Fruit fly (Drosophila melanogaster) whole organism, embryonic: ENCODE measurements around the gene CG5938.
A peak's percentile ranks its signal among the peaks of the same experiment; 100 is the strongest.

Source experiments
- CG10431 ChIP-seq: fragments of 200-800 bp; sonication (Bioruptor generic); optimal IDR thresholded peaks from 3 replicates; lab custom pipeline; 2018; ENCODE audit warnings: missing biosample characterization, mild to moderate bottlenecking, missing genetic modification characterization
- CG11456 ChIP-seq: fragments of 200-800 bp; sonication (Bioruptor generic); IDR thresholded peaks from 3 replicates; pipeline ENCODE4 v1.3.6; 2022; ENCODE audit warnings: missing biosample characterization, missing genetic modification characterization
- CG12155 ChIP-seq: fragments of 200-800 bp; sonication (Bioruptor generic); optimal IDR thresholded peaks from 3 replicates; lab custom pipeline; 2016; ENCODE audit warnings: missing biosample characterization, missing genetic modification characterization
- CG12942 ChIP-seq: fragments of 200-800 bp; sonication (Bioruptor generic); optimal IDR thresholded peaks from 3 replicates; lab custom pipeline; 2016; ENCODE audit warnings: missing biosample characterization, missing genetic modification characterization
- CG14441 ChIP-seq: fragments of 200-800 bp; sonication (Bioruptor generic); IDR thresholded peaks from 2 replicates; pipeline ENCODE4 v1.3.6; 2022; ENCODE audit warnings: missing biosample characterization, missing genetic modification characterization
- CG15479 ChIP-seq: fragments of 200-800 bp; sonication (Bioruptor generic); optimal IDR thresholded peaks from 3 replicates; lab custom pipeline; 2019; ENCODE audit warnings: missing biosample characterization, mild to moderate bottlenecking, missing genetic modification characterization, moderate library complexity
- CG15696 ChIP-seq: fragments of 200-800 bp; sonication (Bioruptor generic); optimal IDR thresholded peaks from 2 replicates; lab custom pipeline; 2019; ENCODE audit warnings: missing biosample characterization, mild to moderate bottlenecking, missing genetic modification characterization, moderate library complexity
- CG30020 ChIP-seq: fragments of 200-800 bp; optimal IDR thresholded peaks from 2 replicates; lab custom pipeline; 2019; ENCODE audit warnings: missing biosample characterization, mild to moderate bottlenecking, missing genetic modification characterization, moderate library complexity
- CG30403 ChIP-seq: fragments of 200-800 bp; sonication (Bioruptor generic); optimal IDR thresholded peaks from 3 replicates; lab custom pipeline; 2016; ENCODE audit warnings: missing biosample characterization, missing genetic modification characterization
- CG3065 ChIP-seq: fragments of 200-800 bp; sonication (Bioruptor generic); optimal IDR thresholded peaks from 2 replicates; lab custom pipeline; 2016; ENCODE audit warnings: missing biosample characterization, missing genetic modification characterization
- CG3995 ChIP-seq: fragments of 200-800 bp; sonication (Bioruptor generic); optimal IDR thresholded peaks from 3 replicates; lab custom pipeline; 2016; ENCODE audit warnings: missing biosample characterization, missing genetic modification characterization
- CG4617 ChIP-seq: fragments of 200-800 bp; sonication (Bioruptor generic); optimal IDR thresholded peaks from 3 replicates; lab custom pipeline; 2016; ENCODE audit warnings: missing biosample characterization, missing genetic modification characterization, borderline replicate concordance
- CG7357 ChIP-seq: fragments of 200-800 bp; sonication (Bioruptor generic); IDR thresholded peaks from 3 replicates; pipeline ENCODE4 v1.3.6; 2022; ENCODE audit warnings: missing biosample characterization, missing genetic modification characterization
- CG7745 ChIP-seq: fragments of 200-800 bp; sonication (Bioruptor generic); optimal IDR thresholded peaks from 2 replicates; lab custom pipeline; 2018; ENCODE audit warnings: missing biosample characterization, mild to moderate bottlenecking, missing genetic modification characterization, moderate library complexity
- CG7786 ChIP-seq: fragments of 200-800 bp; sonication (Bioruptor generic); optimal IDR thresholded peaks from 2 replicates; lab custom pipeline; 2016; ENCODE audit warnings: missing biosample characterization, missing genetic modification characterization
- CG8478 ChIP-seq: fragments of >200 bp; optimal IDR thresholded peaks from 2 replicates; lab custom pipeline; 2018
- CG8924 ChIP-seq: fragments of 200-800 bp; optimal IDR thresholded peaks from 3 replicates; lab custom pipeline; 2019; ENCODE audit warnings: missing biosample characterization, mild to moderate bottlenecking, missing genetic modification characterization, moderate library complexity
- CG9727 ChIP-seq: fragments of 200-800 bp; sonication (Bioruptor generic); optimal IDR thresholded peaks from 3 replicates; lab custom pipeline; 2017; ENCODE audit warnings: missing biosample characterization, mild to moderate bottlenecking, missing genetic modification characterization
- CG9876 ChIP-seq: fragments of 200-800 bp; sonication (Bioruptor generic); optimal IDR thresholded peaks from 2 replicates; lab custom pipeline; 2016; ENCODE audit warnings: missing biosample characterization, missing genetic modification characterization
- D19A ChIP-seq: fragments of 200-800 bp; optimal IDR thresholded peaks from 3 replicates; lab custom pipeline; 2019; ENCODE audit warnings: missing biosample characterization, mild to moderate bottlenecking, missing genetic modification characterization, moderate library complexity
- HLH4C ChIP-seq: fragments of 200-800 bp; sonication (Bioruptor generic); IDR thresholded peaks from 3 replicates; pipeline ENCODE4 v1.3.6; 2022; ENCODE audit warnings: missing biosample characterization, missing genetic modification characterization; ENCODE audit not compliant: partially characterized antibody
- Kr ChIP-seq: fragments of 200-800 bp; sonication (Bioruptor generic); optimal IDR thresholded peaks from 2 replicates; lab custom pipeline; 2017; ENCODE audit warnings: missing biosample characterization, mild to moderate bottlenecking, missing genetic modification characterization
- MESR4 ChIP-seq: fragments of 200-800 bp; sonication (Bioruptor generic); optimal IDR thresholded peaks from 2 replicates; lab custom pipeline; 2018; ENCODE audit warnings: missing biosample characterization, mild to moderate bottlenecking, missing genetic modification characterization, moderate library complexity
- MTF-1 ChIP-seq: fragments of 200-800 bp; sonication (Bioruptor generic); optimal IDR thresholded peaks from 2 replicates; lab custom pipeline; 2018; ENCODE audit warnings: missing biosample characterization, mild to moderate bottlenecking, missing genetic modification characterization, borderline replicate concordance
- Mad ChIP-seq: fragments of 200-800 bp; sonication (Bioruptor generic); optimal IDR thresholded peaks from 2 replicates; lab custom pipeline; 2016; ENCODE audit warnings: missing biosample characterization, missing genetic modification characterization
- Myb ChIP-seq: fragments of 200-800 bp; sonication (Bioruptor generic); optimal IDR thresholded peaks from 2 replicates; lab custom pipeline; 2016; ENCODE audit warnings: missing biosample characterization, missing genetic modification characterization
- Ravus ChIP-seq: fragments of 200-800 bp; sonication (Bioruptor generic); IDR thresholded peaks from 2 replicates; pipeline ENCODE4 v1.3.6; 2022; ENCODE audit warnings: missing biosample characterization, missing genetic modification characterization
- Xrp1 ChIP-seq: fragments of 200-800 bp; sonication (Bioruptor generic); IDR thresholded peaks from 2 replicates; pipeline ENCODE4 v1.3.6; 2022; ENCODE audit warnings: missing biosample characterization, missing genetic modification characterization
- cad ChIP-seq: fragments of >200 bp; optimal IDR thresholded peaks from 2 replicates; lab custom pipeline; 2017; ENCODE audit warnings: missing biosample characterization, missing genetic modification characterization
- corto ChIP-seq: fragments of 200-800 bp; sonication (Bioruptor generic); optimal IDR thresholded peaks from 2 replicates; lab custom pipeline; 2016; ENCODE audit warnings: missing biosample characterization, mild to moderate bottlenecking, missing genetic modification characterization, moderate library complexity
- crol ChIP-seq: fragments of 200-800 bp; sonication (Bioruptor generic); IDR thresholded peaks from 2 replicates; pipeline ENCODE4 v1.3.6; 2022; ENCODE audit warnings: missing biosample characterization, missing genetic modification characterization
- fd3F ChIP-seq: fragments of 200-800 bp; sonication (Bioruptor generic); optimal IDR thresholded peaks from 2 replicates; lab custom pipeline; 2018; ENCODE audit warnings: missing biosample characterization, mild to moderate bottlenecking, missing genetic modification characterization, moderate library complexity
- grau ChIP-seq: fragments of 200-800 bp; optimal IDR thresholded peaks from 3 replicates; lab custom pipeline; 2019; ENCODE audit warnings: missing biosample characterization, mild to moderate bottlenecking, missing genetic modification characterization, moderate library complexity
- lilli ChIP-seq: fragments of 200-800 bp; sonication (Bioruptor generic); optimal IDR thresholded peaks from 3 replicates; lab custom pipeline; 2016; ENCODE audit warnings: missing biosample characterization, missing genetic modification characterization
- nerfin-2 ChIP-seq: fragments of 200-800 bp; sonication (Bioruptor generic); IDR thresholded peaks from 2 replicates; pipeline ENCODE4 v1.3.6; 2022; ENCODE audit warnings: missing biosample characterization, missing genetic modification characterization; ENCODE audit not compliant: partially characterized antibody
- onecut ChIP-seq: fragments of 200-800 bp; sonication (Bioruptor generic); IDR thresholded peaks from 2 replicates; pipeline ENCODE4 v1.3.6; 2022; ENCODE audit warnings: missing biosample characterization, missing genetic modification characterization
- org-1 ChIP-seq: fragments of 200-800 bp; sonication (Bioruptor generic); optimal IDR thresholded peaks from 2 replicates; lab custom pipeline; 2017; ENCODE audit warnings: missing biosample characterization, missing genetic modification characterization
- otp ChIP-seq: fragments of 200-800 bp; sonication (Bioruptor generic); IDR thresholded peaks from 3 replicates; pipeline ENCODE4, ENCODE4 v1.3.6; 2022; ENCODE audit warnings: missing biosample characterization, missing genetic modification characterization
- pho ChIP-seq: fragments of 200-800 bp; sonication (Bioruptor generic); optimal IDR thresholded peaks from 2 replicates; lab custom pipeline; 2016; ENCODE audit warnings: missing biosample characterization, missing genetic modification characterization
- ranshi ChIP-seq: fragments of 200-800 bp; sonication (Bioruptor generic); IDR thresholded peaks from 2 replicates; pipeline ENCODE4 v1.3.6; 2022; ENCODE audit warnings: missing biosample characterization, missing genetic modification characterization
- repo ChIP-seq: fragments of 200-800 bp; sonication (Bioruptor generic); optimal IDR thresholded peaks from 2 replicates; lab custom pipeline; 2016; ENCODE audit warnings: missing biosample characterization, missing genetic modification characterization
- run ChIP-seq: fragments of 200-800 bp; sonication (Bioruptor generic); optimal IDR thresholded peaks from 3 replicates; lab custom pipeline; 2018; ENCODE audit warnings: missing biosample characterization, mild to moderate bottlenecking, missing genetic modification characterization
- sc ChIP-seq, 3 experiments: fragments of >200 bp in 2 of 3; fragments of 200-800 bp in 1 of 3; sonication (Bioruptor generic) in 1 of 3; optimal IDR thresholded peaks; 2 replicates in 2 of 3; 3 replicates in 1 of 3; lab custom pipeline; 2017; ENCODE audit warnings: mild to moderate bottlenecking in 1 of 3, missing biosample characterization in 1 of 3, missing genetic modification characterization in 1 of 3, missing genetic modification reagents in 1 of 3
- ssp ChIP-seq: fragments of 200-800 bp; sonication (Bioruptor generic); IDR thresholded peaks from 2 replicates; pipeline ENCODE4 v1.3.6; 2022; ENCODE audit warnings: missing biosample characterization, missing genetic modification characterization
- tap ChIP-seq: fragments of 200-800 bp; optimal IDR thresholded peaks from 3 replicates; lab custom pipeline; 2019; ENCODE audit warnings: missing biosample characterization, mild to moderate bottlenecking, missing genetic modification characterization, moderate library complexity
- tin ChIP-seq: fragments of 200-800 bp; sonication (Bioruptor generic); optimal IDR thresholded peaks from 3 replicates; lab custom pipeline; 2016; ENCODE audit warnings: missing biosample characterization, missing genetic modification characterization
- unc-4 ChIP-seq: fragments of 200-800 bp; sonication (Bioruptor generic); IDR thresholded peaks from 2 replicates; pipeline ENCODE4 v1.3.6; 2022; ENCODE audit warnings: missing biosample characterization, missing genetic modification characterization; ENCODE audit not compliant: partially characterized antibody
- zen ChIP-seq: fragments of 200-800 bp; sonication (Bioruptor generic); optimal IDR thresholded peaks from 3 replicates; lab custom pipeline; 2018; ENCODE audit warnings: missing biosample characterization, mild to moderate bottlenecking, missing genetic modification characterization, moderate library complexity
- zf30C ChIP-seq: fragments of 200-800 bp; sonication (Bioruptor generic); optimal IDR thresholded peaks from 3 replicates; lab custom pipeline; 2018; ENCODE audit warnings: missing biosample characterization, mild to moderate bottlenecking, missing genetic modification characterization

Gene CG5938

dm6 chr3R:27289638-27290037 is 15.0 kb downstream of the CG5938 start (continued):
- TF ChIP-seq CG10431 (GFP tag; lab: Kevin White, UChicago) (no peak), Xrp1 (peak; percentile 53; the same call in 1 of the 2 replicates), pho (GFP tag; lab: Kevin White, UChicago) (peak; percentile 12), CG7786 (GFP tag; lab: Kevin White, UChicago) (peak; percentile 30), CG7745 (no peak), CG12155 (GFP tag; lab: Kevin White, UChicago) (no peak), CG14441 (GFP tag; lab: Robert Waterston, UW) (no peak; the same call in 1 of the 2 replicates), Ravus (GFP tag; lab: Robert Waterston, UW) (no peak), CG7357 (GFP tag; lab: Robert Waterston, UW) (no peak), Mad (no peak), CG3995 (GFP tag; lab: Kevin White, UChicago) (no peak), CG8478 (lab: Kevin White, UChicago) (no peak), repo (GFP tag; lab: Kevin White, UChicago) (no peak), CG30403 (peak; percentile 37), CG30020 (tag; lab: Kevin White, UChicago) (no peak), grau (tag; lab: Kevin White, UChicago) (peak; percentile 92), ranshi (GFP tag; lab: Robert Waterston, UW) (peak; percentile 34; the same call in 1 of the 2 replicates), CG15479 (GFP tag; lab: Kevin White, UChicago) (no peak), onecut (GFP tag; lab: Robert Waterston, UW) (peak; percentile 33), otp (GFP tag; lab: Robert Waterston, UW) (no peak)
- TF ChIP-seq, all 482 proteins: peak for 150

- TF ChIP-seq CG11456 (GFP tag; lab: Robert Waterston, UW) (peak; percentile 85), MESR4 (GFP tag; lab: Kevin White, UChicago) (no peak), Kr (no peak), zf30C (peak; percentile 39), crol (GFP tag; lab: Robert Waterston, UW) (no peak), Myb (GFP tag; lab: Kevin White, UChicago) (peak; percentile 50), lilli (GFP tag; lab: Kevin White, UChicago) (peak; percentile 78), corto (GFP tag; lab: Kevin White, UChicago) (no peak), nerfin-2 (GFP tag; lab: Robert Waterston, UW) (no peak), CG12942 (GFP tag; lab: Kevin White, UChicago) (peak; percentile 36), CG9727 (GFP tag; lab: Kevin White, UChicago) (peak; percentile 84), CG4617 (GFP tag; lab: Kevin White, UChicago) (no peak), ssp (GFP tag; lab: Robert Waterston, UW) (peak; percentile 64), unc-4 (no peak), cad (GFP tag; lab: Kevin White, UChicago) (no peak), CG8924 (tag; lab: Kevin White, UChicago) (peak; percentile 62), fd3F (GFP tag; lab: Kevin White, UChicago) (peak; percentile 51), zen (tag; lab: Kevin White, UChicago) (peak; percentile 74), D19A (tag; lab: Kevin White, UChicago) (peak; percentile 38), MTF-1 (GFP tag; lab: Kevin White, UChicago) (no peak), tap (tag; lab: Kevin White, UChicago) (peak; percentile 48), CG15696 (tag; lab: Kevin White, UChicago) (peak; percentile 64), CG3065 (GFP tag; lab: Kevin White, UChicago) (peak; percentile 9), CG9876 (GFP tag; lab: Kevin White, UChicago) (peak; percentile 10), HLH4C (GFP tag; lab: Robert Waterston, UW) (no peak), org-1 (GFP tag; lab: Kevin White, UChicago) (peak; percentile 36), run (tag; lab: Kevin White, UChicago) (no peak), sc (optimal IDR thresholded peaks at IDR 0.05; lab: Kevin White, UChicago) (no peak), sc (GFP tag; optimal IDR thresholded peaks at IDR 0.05; lab: Kevin White, UChicago) (peak; percentile 26), tin (GFP tag; lab: Kevin White, UChicago) (peak; percentile 61)
Observed at dm6 chr3R:27292159-27292880, 17.7 kb downstream of the CG5938 start, which contains the start of gene CG3348. Gene CG3348 (minus strand): TSS chr3R:27292209.
